Fruit fly (Drosophila melanogaster) whole organism, adult: Measurements from ENCODE around the gene CG42810.

Experiments used
- CG11617 ChIP-seq: fragments of 200-800 bp; sonication (Bioruptor generic); optimal IDR thresholded peaks from 2 replicates; lab custom pipeline; 2017; ENCODE audit warnings: mild to moderate bottlenecking, missing biosample characterization, missing genetic modification reagents, missing genetic modification characterization
- CG12768 ChIP-seq: fragments of 200-800 bp; sonication (Bioruptor generic); optimal IDR thresholded peaks from 2 replicates; lab custom pipeline; 2017; ENCODE audit warnings: missing biosample characterization, missing genetic modification characterization, mild to moderate bottlenecking, moderate library complexity, missing genetic modification reagents
- CG14711 ChIP-seq: fragments of 200-800 bp; sonication (Bioruptor generic); optimal IDR thresholded peaks from 2 replicates; lab custom pipeline; 2018; ENCODE audit warnings: missing biosample characterization, mild to moderate bottlenecking, missing genetic modification characterization, moderate library complexity
- CG1620 ChIP-seq: fragments of 200-800 bp; sonication (Bioruptor generic); optimal IDR thresholded peaks from 2 replicates; lab custom pipeline; 2016; ENCODE audit warnings: missing biosample characterization, missing genetic modification characterization
- CG33017 ChIP-seq: fragments of 200-800 bp; sonication (Bioruptor generic); optimal IDR thresholded peaks from 2 replicates; lab custom pipeline; 2018; ENCODE audit warnings: missing biosample characterization, mild to moderate bottlenecking, missing genetic modification characterization, moderate library complexity
- CG5204 ChIP-seq: fragments of 200-800 bp; sonication (Bioruptor generic); optimal IDR thresholded peaks from 2 replicates; lab custom pipeline; 2016; ENCODE audit warnings: missing biosample characterization, missing genetic modification characterization
- CG7045 ChIP-seq: fragments of 200-800 bp; sonication (Bioruptor generic); optimal IDR thresholded peaks from 2 replicates; lab custom pipeline; 2017; ENCODE audit warnings: missing biosample characterization, mild to moderate bottlenecking, missing genetic modification characterization
- CG7101 ChIP-seq: fragments of 200-800 bp; sonication (Bioruptor generic); optimal IDR thresholded peaks from 2 replicates; lab custom pipeline; 2018; ENCODE audit warnings: missing biosample characterization, mild to moderate bottlenecking, missing genetic modification characterization, moderate library complexity
- Clk ChIP-seq: fragments of 200-800 bp; sonication (Bioruptor generic); optimal IDR thresholded peaks from 2 replicates; lab custom pipeline; 2017; ENCODE audit warnings: missing biosample characterization, missing genetic modification characterization
- Crg-1 ChIP-seq: fragments of 200-800 bp; sonication (Bioruptor generic); optimal IDR thresholded peaks from 2 replicates; lab custom pipeline; 2016; ENCODE audit warnings: missing biosample characterization, missing genetic modification characterization
- Hr96 ChIP-seq: fragments of 200-800 bp; sonication (Bioruptor generic); optimal IDR thresholded peaks from 2 replicates; lab custom pipeline; 2016; ENCODE audit warnings: missing biosample characterization, missing genetic modification characterization
- Mnt ChIP-seq: fragments of 200-800 bp; sonication (Bioruptor generic); optimal IDR thresholded peaks from 2 replicates; lab custom pipeline; 2016; ENCODE audit warnings: missing biosample characterization, mild to moderate bottlenecking, missing genetic modification characterization
- bab1 ChIP-seq: fragments of 200-800 bp; sonication (Bioruptor generic); optimal IDR thresholded peaks from 3 replicates; lab custom pipeline; 2019; ENCODE audit warnings: missing biosample characterization, mild to moderate bottlenecking, missing genetic modification characterization, moderate library complexity
- cic ChIP-seq: fragments of 200-800 bp; sonication (Bioruptor generic); optimal IDR thresholded peaks from 2 replicates; lab custom pipeline; 2017; ENCODE audit warnings: missing biosample characterization, mild to moderate bottlenecking, missing genetic modification characterization, moderate library complexity
- cnc ChIP-seq, 2 experiments: fragments of >200 bp; optimal IDR thresholded peaks; 2 replicates each; lab custom pipeline; 2017
- kay ChIP-seq: fragments of 200-800 bp; sonication (Bioruptor generic); peaks from one replicate; lab custom pipeline; 2016; ENCODE audit warnings: missing biosample characterization, missing genetic modification characterization, borderline replicate concordance
- ovo ChIP-seq: fragments of 200-800 bp; sonication (Bioruptor generic); optimal IDR thresholded peaks from 2 replicates; lab custom pipeline; 2016; ENCODE audit warnings: missing biosample characterization, missing genetic modification characterization
- pad ChIP-seq: fragments of 200-800 bp; sonication (Bioruptor generic); optimal IDR thresholded peaks from 3 replicates; lab custom pipeline; 2017; ENCODE audit warnings: missing biosample characterization, missing genetic modification characterization, mild to moderate bottlenecking, moderate library complexity, missing genetic modification reagents
- tj ChIP-seq: fragments of 200-800 bp; sonication (Bioruptor generic); optimal IDR thresholded peaks from 3 replicates; lab custom pipeline; 2017; ENCODE audit warnings: missing biosample characterization, mild to moderate bottlenecking, missing genetic modification characterization, moderate library complexity
- toe ChIP-seq: fragments of 200-800 bp; sonication (Bioruptor generic); optimal IDR thresholded peaks from 2 replicates; lab custom pipeline; 2016; ENCODE audit warnings: missing biosample characterization, missing genetic modification characterization

The CG42810 gene

DNA sequence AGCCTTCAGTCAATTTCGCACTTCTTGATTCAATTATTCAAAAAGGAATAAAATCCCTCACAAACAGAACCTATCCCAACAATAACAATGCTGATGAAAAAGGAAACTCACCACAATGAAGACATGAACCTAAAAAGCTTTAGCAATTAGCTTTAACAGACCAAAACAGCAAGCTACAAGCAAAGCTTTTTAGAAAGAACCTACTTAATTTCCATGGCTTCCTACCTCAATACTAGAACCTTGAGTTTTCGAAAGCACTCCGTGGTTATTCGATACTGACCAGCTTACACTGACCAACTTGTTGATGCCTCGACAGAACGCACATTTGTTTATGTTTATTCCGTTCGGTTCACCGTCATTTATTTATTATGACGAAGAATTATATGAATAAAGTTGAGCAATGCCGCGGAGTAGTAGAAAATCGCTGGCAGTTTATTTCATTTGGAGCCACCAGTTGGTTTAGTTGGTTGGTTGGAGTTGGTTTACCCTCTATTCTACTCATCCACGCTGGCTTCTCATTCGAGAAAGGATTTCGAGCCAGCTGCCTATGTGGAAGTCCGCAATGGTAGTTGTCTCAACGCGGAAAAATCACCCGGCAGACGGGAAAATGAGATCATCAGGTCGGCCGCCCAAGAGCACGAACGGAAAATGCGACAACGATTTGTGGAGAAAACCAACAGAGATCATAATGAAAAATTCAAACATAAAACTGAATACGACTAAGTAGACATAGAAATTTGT is at the start of gene CG42810:
Gene CG42810, plus strand, starts transcription at position 691 of the 741 bp plus-strand sequence.
- peak; percentile 17 for TF ChIP-seq bab1 (GFP tag; lab: Kevin White, UChicago)
- no peak for TF ChIP-seq kay (GFP tag; lab: Kevin White, UChicago)

DNA sequence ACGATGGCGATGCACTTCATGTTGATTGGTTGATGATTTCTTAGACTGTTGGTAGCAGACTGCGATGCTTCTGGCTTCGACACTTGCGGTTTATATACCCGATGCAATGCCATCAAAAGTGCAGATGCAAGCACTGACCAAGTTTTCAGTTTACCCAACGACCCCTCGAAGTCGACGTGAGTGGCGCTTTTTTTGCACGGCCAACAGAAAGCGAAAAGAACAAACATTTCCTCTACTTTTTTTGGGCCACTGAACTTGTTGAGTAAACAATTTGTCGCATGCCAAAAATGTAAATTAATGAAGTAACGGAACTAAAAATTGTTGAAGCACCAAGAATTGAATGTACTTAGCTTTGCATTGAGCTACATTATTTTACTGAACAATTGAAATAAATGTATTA is 47.9 kb upstream of the CG42810 start, which contains the start of gene Vm34Ca:
Gene Vm34Ca, minus strand, starts transcription at position 66 of the 400 bp plus-strand sequence.
- TF ChIP-seq tj (GFP tag; lab: Kevin White, UChicago) (peak; percentile 99), Crg-1 (GFP tag; lab: Kevin White, UChicago) (no peak), bab1 (GFP tag; lab: Kevin White, UChicago) (peak; percentile 49), CG12768 (GFP tag; lab: Kevin White, UChicago) (no peak), CG14711 (tag; lab: Kevin White, UChicago) (no peak), CG11617 (GFP tag; lab: Kevin White, UChicago) (no peak), CG33017 (no peak), toe (no peak), Clk (GFP tag; lab: Kevin White, UChicago) (no peak), cnc (optimal IDR thresholded peaks at IDR 0.05; lab: Kevin White, UChicago) (no peak)

DNA sequence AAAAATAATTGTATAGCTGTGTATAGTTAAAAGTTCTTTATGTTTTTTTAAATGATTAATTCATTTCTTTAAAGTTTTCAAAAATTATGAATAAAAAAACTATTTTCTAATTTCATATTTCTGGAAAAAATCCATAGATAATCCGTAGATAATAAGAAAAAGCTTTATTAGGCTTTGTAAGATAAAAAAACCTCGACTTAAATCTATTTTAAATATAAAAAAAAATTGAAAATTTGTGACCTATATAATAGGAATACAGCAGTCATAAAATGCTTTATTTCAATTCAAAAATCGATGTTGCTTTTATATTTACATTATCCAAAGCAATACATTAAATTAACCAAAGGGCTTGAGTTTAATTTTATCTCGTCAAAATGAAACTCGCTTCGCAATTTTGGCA is 47.3 kb upstream of the CG42810 start, which contains the start of gene Flad2:
Gene Flad2, plus strand, starts transcription at position 301 of the 400 bp plus-strand sequence.
- TF ChIP-seq tj (GFP tag; lab: Kevin White, UChicago) (no peak), Crg-1 (GFP tag; lab: Kevin White, UChicago) (no peak), CG33017 (no peak), CG12768 (GFP tag; lab: Kevin White, UChicago) (no peak), CG11617 (GFP tag; lab: Kevin White, UChicago) (no peak), CG7101 (no peak), CG14711 (tag; lab: Kevin White, UChicago) (no peak), Hr96 (GFP tag; lab: Kevin White, UChicago) (no peak), pad (GFP tag; lab: Kevin White, UChicago) (no peak), bab1 (GFP tag; lab: Kevin White, UChicago) (no peak), Clk (GFP tag; lab: Kevin White, UChicago) (no peak), Mnt (GFP tag; lab: Kevin White, UChicago) (no peak), kay (GFP tag; lab: Kevin White, UChicago) (no peak), CG7045 (GFP tag; lab: Kevin White, UChicago) (no peak), CG5204 (GFP tag; lab: Kevin White, UChicago) (no peak)

DNA sequence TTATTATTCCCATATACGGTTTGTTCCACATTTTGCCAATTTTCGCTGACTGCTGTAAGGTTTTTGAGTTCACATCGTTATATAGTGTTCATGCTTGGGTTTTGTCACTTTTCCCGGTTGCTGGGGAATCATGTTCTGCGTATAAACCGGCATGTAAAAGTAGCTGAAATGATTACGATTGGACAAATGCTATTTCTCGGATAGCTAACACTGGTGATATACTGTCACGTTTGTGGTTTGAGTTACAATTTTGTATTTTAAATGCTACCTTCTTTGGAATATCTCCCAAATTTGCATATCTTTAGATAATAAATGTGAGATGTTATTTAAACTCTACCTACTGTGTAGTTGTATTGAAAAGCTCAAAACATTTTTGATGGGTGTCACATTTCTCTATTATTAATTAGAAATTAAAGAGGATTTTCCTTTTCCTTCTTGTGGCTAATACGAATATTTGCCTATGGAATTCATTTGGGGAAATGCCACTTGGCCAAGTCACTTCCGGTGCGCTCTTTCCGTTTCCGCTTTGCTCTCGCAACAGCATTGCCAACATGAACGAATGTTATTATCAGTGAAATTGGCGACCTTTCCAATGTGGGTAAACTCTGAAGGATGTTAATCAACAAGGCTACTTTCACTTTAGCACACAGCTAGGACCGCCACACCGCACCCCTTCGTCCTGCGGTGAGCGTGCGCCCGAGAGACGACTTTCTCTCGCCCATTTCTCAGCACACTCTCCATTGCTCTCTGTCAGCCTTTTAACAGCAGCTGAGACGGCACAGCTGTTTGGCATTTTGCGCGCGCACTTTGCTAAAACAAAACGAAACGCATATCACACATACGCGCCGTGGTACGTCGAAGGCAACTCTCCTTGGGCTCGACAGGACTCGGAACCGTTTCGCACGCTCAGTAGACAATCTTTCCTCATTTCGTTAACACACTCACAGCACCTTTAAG is 44.7 kb upstream of the CG42810 start, which contains the start of the genes CG16956, CG42784 and CG43850:
Gene CG16956, minus strand, starts transcription at position 51 of the 957 bp plus-strand sequence.
Gene CG42784, plus strand, starts transcription at position 907 of the 957 bp plus-strand sequence.
Gene CG43850, plus strand, starts transcription at position 907 of the 957 bp plus-strand sequence.
- no peak for TF ChIP-seq CG7101
- no peak for TF ChIP-seq CG12768 (GFP tag; lab: Kevin White, UChicago)
- no peak for TF ChIP-seq Crg-1 (GFP tag; lab: Kevin White, UChicago)
- no peak for TF ChIP-seq CG1620 (GFP tag; lab: Kevin White, UChicago)
- TF ChIP-seq Clk (GFP tag; lab: Kevin White, UChicago) = no peak
- no peak for TF ChIP-seq bab1 (GFP tag; lab: Kevin White, UChicago)
- TF ChIP-seq pad (GFP tag; lab: Kevin White, UChicago) = no peak
- no peak for TF ChIP-seq toe
- no peak for TF ChIP-seq cnc (optimal IDR thresholded peaks at IDR 0.05; lab: Kevin White, UChicago)
- TF ChIP-seq tj (GFP tag; lab: Kevin White, UChicago) = no peak
- no peak for TF ChIP-seq kay (GFP tag; lab: Kevin White, UChicago)
- no peak for TF ChIP-seq Mnt (GFP tag; lab: Kevin White, UChicago)
- no peak for TF ChIP-seq CG33017
- peak; percentile 0 for TF ChIP-seq ovo (GFP tag; lab: Kevin White, UChicago)
- TF ChIP-seq CG14711 (tag; lab: Kevin White, UChicago) = no peak
- TF ChIP-seq CG5204 (GFP tag; lab: Kevin White, UChicago) = peak; percentile 19
- TF ChIP-seq CG7045 (GFP tag; lab: Kevin White, UChicago) = peak; percentile 60
- TF ChIP-seq CG11617 (GFP tag; lab: Kevin White, UChicago) = no peak
- no peak for TF ChIP-seq cic (GFP tag; lab: Kevin White, UChicago)
- TF ChIP-seq Hr96 (GFP tag; lab: Kevin White, UChicago) = peak; percentile 6

DNA sequence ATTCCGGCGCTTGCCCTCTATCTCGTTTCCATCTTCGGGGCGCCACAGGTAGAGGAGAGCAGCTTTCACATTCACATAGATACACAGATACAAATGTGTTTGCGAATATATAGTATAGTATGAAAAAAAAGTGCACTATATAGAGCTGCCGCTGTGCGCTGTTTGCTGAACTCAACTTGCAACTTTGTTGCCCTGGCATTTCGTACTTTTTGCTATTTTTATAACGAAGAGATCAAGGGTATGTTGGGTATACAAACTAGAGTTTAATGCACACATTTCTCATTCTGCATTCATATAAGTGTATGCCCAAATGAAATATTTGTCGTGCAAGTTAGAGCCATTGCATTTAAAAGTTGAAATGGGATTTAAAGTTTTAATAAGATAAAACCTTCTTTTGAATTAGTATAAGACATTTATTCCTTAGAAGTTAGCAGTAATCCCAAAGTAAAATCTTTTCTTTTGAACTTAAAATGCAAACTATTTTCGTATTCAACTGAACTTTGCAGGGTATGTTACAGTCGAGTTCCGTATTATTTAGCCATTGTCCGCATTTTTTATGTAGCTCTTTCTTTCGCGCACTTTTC is 28.5 kb upstream of the CG42810 start:
- TF ChIP-seq pad (GFP tag; lab: Kevin White, UChicago) (no peak), CG1620 (GFP tag; lab: Kevin White, UChicago) (no peak), Crg-1 (GFP tag; lab: Kevin White, UChicago) (no peak), CG7101 (no peak), CG11617 (GFP tag; lab: Kevin White, UChicago) (no peak), Mnt (GFP tag; lab: Kevin White, UChicago) (no peak), Clk (GFP tag; lab: Kevin White, UChicago) (no peak), toe (no peak), tj (GFP tag; lab: Kevin White, UChicago) (no peak), bab1 (GFP tag; lab: Kevin White, UChicago) (no peak), CG7045 (GFP tag; lab: Kevin White, UChicago) (no peak), CG12768 (GFP tag; lab: Kevin White, UChicago) (no peak), Hr96 (GFP tag; lab: Kevin White, UChicago) (no peak), cic (GFP tag; lab: Kevin White, UChicago) (no peak), CG14711 (tag; lab: Kevin White, UChicago) (no peak), kay (GFP tag; lab: Kevin White, UChicago) (no peak), cnc (optimal IDR thresholded peaks at IDR 0.05; lab: Kevin White, UChicago) (no peak), CG5204 (GFP tag; lab: Kevin White, UChicago) (no peak)
